Worm (Caenorhabditis elegans) whole organism, L1 larva: ENCODE measurements around the gene F49E12.12.

ENCODE experiments used
- ama-1 ChIP-seq: fragments of 150-350 bp; optimal IDR thresholded peaks from 2 replicates; lab custom pipeline; 2014
- elt-2 ChIP-seq: sonication (generic microtip); optimal IDR thresholded peaks from 2 replicates; lab custom pipeline; 2016; ENCODE audit warnings: missing genetic modification characterization, mild to moderate bottlenecking, inconsistent platforms, missing compliant biosample characterization, missing genetic modification reagents
- fos-1 ChIP-seq: fragments of 150-350 bp; optimal IDR thresholded peaks from 2 replicates; lab custom pipeline; 2014; ENCODE audit warnings: missing biosample characterization, missing genetic modification characterization
- jun-1 ChIP-seq: fragments of 150-350 bp; optimal IDR thresholded peaks from 2 replicates; lab custom pipeline; 2014; ENCODE audit warnings: missing biosample characterization, missing genetic modification reagents, missing genetic modification characterization
- lin-39 ChIP-seq: fragments of 150-350 bp; optimal IDR thresholded peaks from 2 replicates; lab custom pipeline; 2014; ENCODE audit warnings: missing biosample characterization, missing genetic modification reagents, missing genetic modification characterization
- lsy-2 ChIP-seq, 2 experiments: fragments of 150-350 bp; optimal IDR thresholded peaks; 2 replicates each; lab custom pipeline; 2014; ENCODE audit warnings: missing biosample characterization in 2 of 2, missing genetic modification characterization in 2 of 2
- nhr-11 ChIP-seq: fragments of 150-350 bp; optimal IDR thresholded peaks from 2 replicates; lab custom pipeline; 2014; ENCODE audit warnings: missing biosample characterization, missing genetic modification characterization
- nhr-12 ChIP-seq: sonication (generic microtip); optimal IDR thresholded peaks from 2 replicates; lab custom pipeline; 2017; ENCODE audit warnings: missing biosample characterization, missing genetic modification characterization
- nhr-71 ChIP-seq: sonication (generic microtip); optimal IDR thresholded peaks from 2 replicates; lab custom pipeline; 2016; ENCODE audit warnings: mild to moderate bottlenecking, missing genetic modification characterization, moderate library complexity, missing compliant biosample characterization
- pax-3 ChIP-seq: fragments of 200-800 bp; sonication (Bioruptor generic); optimal IDR thresholded peaks from 2 replicates; lab custom pipeline; 2018; ENCODE audit warnings: mild to moderate bottlenecking, missing genetic modification characterization, moderate library complexity, missing compliant biosample characterization
- snpc-4 ChIP-seq: fragments of 150-350 bp; optimal IDR thresholded peaks from 2 replicates; lab custom pipeline; 2014; ENCODE audit warnings: missing biosample characterization, missing genetic modification characterization

DNA sequence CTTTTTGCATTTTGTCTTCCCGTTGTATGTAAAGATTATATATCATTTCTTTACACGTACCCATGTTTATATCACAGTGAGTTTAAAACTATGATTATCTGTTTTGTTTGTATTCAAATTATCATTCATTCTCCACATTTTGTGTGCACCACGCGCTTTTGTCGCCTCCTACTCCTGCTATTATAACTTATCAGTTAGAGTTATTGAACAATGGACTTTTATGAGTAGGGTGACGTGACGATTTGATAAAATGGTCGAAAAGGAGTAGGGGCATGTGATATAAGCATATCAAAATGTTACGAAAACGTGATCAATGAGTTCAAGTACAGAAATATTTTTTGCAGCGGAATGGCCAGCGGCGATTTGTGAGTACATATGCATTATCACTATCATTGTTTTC is 1.6 kb downstream of the F49E12.12 start:
- no peak for TF ChIP-seq nhr-12 (tag; lab: Kevin White, UChicago)
- no peak for TF ChIP-seq snpc-4
- peak; percentile 99 for TF ChIP-seq elt-2 (tag; lab: Kevin White, UChicago)
- TF ChIP-seq ama-1: no peak
- peak in 1 of 2 experiments; percentile 29 for TF ChIP-seq lsy-2 (tag; optimal IDR thresholded peaks at IDR 0.05; lab: Kevin White, UChicago)
- TF ChIP-seq fos-1 (tag; lab: Kevin White, UChicago): no peak
- TF ChIP-seq lin-39: no peak
- TF ChIP-seq jun-1 (tag; lab: Kevin White, UChicago): peak; percentile 74
- TF ChIP-seq nhr-11 (tag; lab: Kevin White, UChicago): no peak
- TF ChIP-seq nhr-71 (tag; lab: Kevin White, UChicago): peak; percentile 68
- peak; percentile 2 for TF ChIP-seq pax-3 (tag; lab: Kevin White, UChicago)
